Worm (Caenorhabditis elegans) whole organism, early embryonic: ENCODE results near the gene srm-2.

Source experiments
- B0310.2 ChIP-seq: sonication (generic microtip); optimal IDR thresholded peaks from 2 replicates; lab custom pipeline; 2016; ENCODE audit warnings: mild to moderate bottlenecking, missing genetic modification characterization, missing compliant biosample characterization
- F13C5.2 ChIP-seq: sonication (generic microtip); optimal IDR thresholded peaks from 2 replicates; lab custom pipeline; 2017; ENCODE audit warnings: mild to moderate bottlenecking, missing genetic modification characterization, inconsistent platforms, missing compliant biosample characterization
- ama-1 ChIP-seq: fragments of 150-350 bp; optimal IDR thresholded peaks from 2 replicates; lab custom pipeline; 2014
- flt-1 ChIP-seq: fragments of 200-800 bp; sonication (Bioruptor generic); IDR thresholded peaks from 2 replicates; pipeline ENCODE4 v1.3.6; 2022; ENCODE audit warnings: missing genetic modification characterization, missing compliant biosample characterization
- hnd-1 ChIP-seq: sonication (generic microtip); optimal IDR thresholded peaks from 2 replicates; lab custom pipeline; 2016; ENCODE audit warnings: missing genetic modification characterization, missing compliant biosample characterization
- pes-1 ChIP-seq: fragments of 200-800 bp; sonication (Bioruptor generic); IDR thresholded peaks from 2 replicates; pipeline ENCODE4 v1.3.6; 2022; ENCODE audit warnings: missing genetic modification reagents, missing genetic modification characterization, missing compliant biosample characterization
- sea-1 ChIP-seq: fragments of 200-800 bp; sonication (Bioruptor generic); conservative IDR thresholded peaks from 2 replicates; pipeline ENCODE4 v1.3.6; 2022; ENCODE audit warnings: missing genetic modification characterization, missing compliant biosample characterization
- tbx-37 ChIP-seq: fragments of 200-800 bp; sonication (Bioruptor generic); conservative IDR thresholded peaks from 2 replicates; pipeline ENCODE4 v1.3.6; 2022; ENCODE audit warnings: missing genetic modification reagents, missing genetic modification characterization, missing compliant biosample characterization
- tra-4 ChIP-seq: sonication (generic microtip); optimal IDR thresholded peaks from 2 replicates; lab custom pipeline; 2017; ENCODE audit warnings: missing genetic modification characterization, missing compliant biosample characterization

- TF ChIP-seq flt-1 (GFP tag; lab: Robert Waterston, UW) (no peak), hnd-1 (tag; lab: Kevin White, UChicago) (no peak), ama-1 (no peak), sea-1 (GFP tag; lab: Robert Waterston, UW) (no peak), tbx-37 (GFP tag; lab: Robert Waterston, UW) (no peak), tra-4 (tag; lab: Kevin White, UChicago) (no peak), B0310.2 (tag; lab: Kevin White, UChicago) (no peak), pes-1 (no peak), F13C5.2 (tag; lab: Kevin White, UChicago) (no peak)
Observed at ce11 chrIV:4975995-4976394, 32.5 kb upstream of the srm-2 start, which contains the start of gene Y9C9A.16.
